Fruit fly (Drosophila melanogaster) whole organism, embryonic: ENCODE results near the gene CG6028.

Source experiments
- Adf1 ChIP-seq: fragments of 200-800 bp; sonication (Bioruptor generic); IDR thresholded peaks from 2 replicates; pipeline ENCODE4 v1.3.6; 2022; ENCODE audit warnings: missing biosample characterization, missing genetic modification characterization
- CG10321 ChIP-seq: fragments of 200-800 bp; sonication (Bioruptor generic); IDR thresholded peaks from 2 replicates; pipeline ENCODE4 v1.3.6; 2022; ENCODE audit warnings: missing biosample characterization, missing genetic modification characterization
- CG10366 ChIP-seq: fragments of 200-800 bp; sonication (Bioruptor generic); IDR thresholded peaks from 2 replicates; pipeline ENCODE4 v1.3.6; 2022; ENCODE audit warnings: missing biosample characterization, missing genetic modification characterization
- CG10979 ChIP-seq: fragments of 200-800 bp; sonication (Bioruptor generic); optimal IDR thresholded peaks from 2 replicates; lab custom pipeline; 2018; ENCODE audit warnings: missing biosample characterization, mild to moderate bottlenecking, missing genetic modification characterization, moderate library complexity
- CG11247 ChIP-seq: fragments of 200-800 bp; sonication (Bioruptor generic); IDR thresholded peaks from 2 replicates; pipeline ENCODE4 v1.3.6; 2022; ENCODE audit warnings: missing biosample characterization, missing genetic modification characterization
- CG12071 ChIP-seq: fragments of 200-800 bp; sonication (Bioruptor generic); optimal IDR thresholded peaks from 3 replicates; lab custom pipeline; 2018; ENCODE audit warnings: missing biosample characterization, mild to moderate bottlenecking, missing genetic modification characterization
- CG12219 ChIP-seq: fragments of 200-800 bp; sonication (Bioruptor generic); optimal IDR thresholded peaks from 3 replicates; lab custom pipeline; 2018; ENCODE audit warnings: missing biosample characterization, mild to moderate bottlenecking, missing genetic modification characterization
- CG12299 ChIP-seq: fragments of 200-800 bp; sonication (Bioruptor generic); optimal IDR thresholded peaks from 2 replicates; lab custom pipeline; 2018; ENCODE audit warnings: missing biosample characterization, mild to moderate bottlenecking, missing genetic modification characterization
- CG13123 ChIP-seq: fragments of 200-800 bp; sonication (Bioruptor generic); optimal IDR thresholded peaks from 2 replicates; lab custom pipeline; 2016; ENCODE audit warnings: missing biosample characterization, missing genetic modification characterization
- CG1529 ChIP-seq: fragments of 200-800 bp; sonication (Bioruptor generic); optimal IDR thresholded peaks from 3 replicates; lab custom pipeline; 2018; ENCODE audit warnings: missing biosample characterization, missing genetic modification characterization
- CG15601 ChIP-seq: fragments of 200-800 bp; sonication (Bioruptor generic); optimal IDR thresholded peaks from 3 replicates; lab custom pipeline; 2019; ENCODE audit warnings: missing biosample characterization, mild to moderate bottlenecking, missing genetic modification characterization, moderate library complexity
- CG17829 ChIP-seq: fragments of 200-800 bp; optimal IDR thresholded peaks from 2 replicates; lab custom pipeline; 2019; ENCODE audit warnings: missing biosample characterization, mild to moderate bottlenecking, missing genetic modification characterization, moderate library complexity
- CG18011 ChIP-seq: fragments of 200-800 bp; sonication (Bioruptor generic); optimal IDR thresholded peaks from 2 replicates; lab custom pipeline; 2017; ENCODE audit warnings: missing biosample characterization, missing genetic modification characterization, mild to moderate bottlenecking, moderate library complexity, missing genotype
- CG18764 ChIP-seq: fragments of 200-800 bp; sonication (Bioruptor generic); optimal IDR thresholded peaks from 3 replicates; lab custom pipeline; 2016; ENCODE audit warnings: missing biosample characterization, missing genetic modification characterization
- CG2129 ChIP-seq: fragments of 200-800 bp; sonication (Bioruptor generic); IDR thresholded peaks from 2 replicates; pipeline ENCODE4 v1.3.6; 2022; ENCODE audit warnings: missing biosample characterization, missing genetic modification characterization; ENCODE audit not compliant: partially characterized antibody
- CG2889 ChIP-seq: fragments of 200-800 bp; sonication (Bioruptor generic); IDR thresholded peaks from 3 replicates; pipeline ENCODE4 v1.3.6; 2022; ENCODE audit warnings: missing biosample characterization, missing genetic modification characterization
- CG3065 ChIP-seq: fragments of 200-800 bp; sonication (Bioruptor generic); optimal IDR thresholded peaks from 2 replicates; lab custom pipeline; 2016; ENCODE audit warnings: missing biosample characterization, missing genetic modification characterization
- CG34422 ChIP-seq: fragments of 200-800 bp; sonication (Bioruptor generic); IDR thresholded peaks from 3 replicates; pipeline ENCODE4 v1.3.6; 2022; ENCODE audit warnings: missing biosample characterization, missing genetic modification characterization
- CG3838 ChIP-seq: fragments of 200-800 bp; sonication (Bioruptor generic); optimal IDR thresholded peaks from 3 replicates; lab custom pipeline; 2016; ENCODE audit warnings: missing biosample characterization, missing genetic modification characterization
- CG4328 ChIP-seq: fragments of 200-800 bp; sonication (Bioruptor generic); optimal IDR thresholded peaks from 3 replicates; lab custom pipeline; 2017; ENCODE audit warnings: missing biosample characterization, missing genetic modification reagents, missing genetic modification characterization
- CG4820 ChIP-seq: fragments of 200-800 bp; sonication (Bioruptor generic); optimal IDR thresholded peaks from 3 replicates; lab custom pipeline; 2016; ENCODE audit warnings: missing biosample characterization, missing genetic modification characterization
- CG7987 ChIP-seq: fragments of 200-800 bp; sonication (Bioruptor generic); optimal IDR thresholded peaks from 2 replicates; lab custom pipeline; 2018; ENCODE audit warnings: missing biosample characterization, mild to moderate bottlenecking, missing genetic modification characterization, moderate library complexity
- CG8281 ChIP-seq: fragments of 200-800 bp; sonication (Bioruptor generic); optimal IDR thresholded peaks from 2 replicates; lab custom pipeline; 2018; ENCODE audit warnings: missing biosample characterization, mild to moderate bottlenecking, missing genetic modification characterization, moderate library complexity
- CrebB ChIP-seq: fragments of 200-800 bp; sonication (Bioruptor generic); optimal IDR thresholded peaks from 3 replicates; lab custom pipeline; 2018; ENCODE audit warnings: missing biosample characterization, mild to moderate bottlenecking, missing genetic modification characterization
- Deaf1 ChIP-seq: fragments of 200-800 bp; optimal IDR thresholded peaks from 3 replicates; lab custom pipeline; 2019; ENCODE audit warnings: missing biosample characterization, mild to moderate bottlenecking, missing genetic modification characterization, moderate library complexity
- ERR ChIP-seq: fragments of 200-800 bp; sonication (Bioruptor generic); optimal IDR thresholded peaks from 2 replicates; lab custom pipeline; 2016; ENCODE audit warnings: missing biosample characterization, missing genetic modification characterization
- HHEX ChIP-seq: fragments of 200-800 bp; sonication (Bioruptor generic); optimal IDR thresholded peaks from 3 replicates; lab custom pipeline; 2017; ENCODE audit warnings: missing biosample characterization, mild to moderate bottlenecking, missing genetic modification characterization, missing genetic modification reagents
- Hand ChIP-seq: fragments of 200-800 bp; sonication (Bioruptor generic); optimal IDR thresholded peaks from 2 replicates; lab custom pipeline; 2017; ENCODE audit warnings: mild to moderate bottlenecking, missing biosample characterization, missing genetic modification reagents, missing genetic modification characterization
- Hr78 ChIP-seq, 2 experiments: fragments of 200-800 bp in 1 of 2; fragments of >200 bp in 1 of 2; sonication (Bioruptor generic) in 1 of 2; optimal IDR thresholded peaks; 2 replicates each; lab custom pipeline; 2017 to 2019; ENCODE audit warnings: missing biosample characterization in 2 of 2, missing genetic modification characterization in 2 of 2, mild to moderate bottlenecking in 1 of 2, moderate library complexity in 1 of 2
- Spps ChIP-seq: fragments of 200-800 bp; sonication (Bioruptor generic); optimal IDR thresholded peaks from 2 replicates; lab custom pipeline; 2018; ENCODE audit warnings: missing biosample characterization, mild to moderate bottlenecking, missing genetic modification characterization
- Sry-δ ChIP-seq: fragments of 200-800 bp; sonication (Bioruptor generic); optimal IDR thresholded peaks from 2 replicates; lab custom pipeline; 2016; ENCODE audit warnings: missing biosample characterization, missing genetic modification characterization
- Stat92E ChIP-seq, 3 experiments: fragments of >200 bp in 2 of 3; fragments of 200-800 bp in 1 of 3; sonication (Bioruptor generic) in 1 of 3; optimal IDR thresholded peaks; 2 replicates each; lab custom pipeline; 2017 to 2019; ENCODE audit warnings: missing biosample characterization in 3 of 3, missing genetic modification characterization in 3 of 3, mild to moderate bottlenecking in 1 of 3, moderate library complexity in 1 of 3
- Xrp1 ChIP-seq: fragments of 200-800 bp; sonication (Bioruptor generic); IDR thresholded peaks from 2 replicates; pipeline ENCODE4 v1.3.6; 2022; ENCODE audit warnings: missing biosample characterization, missing genetic modification characterization
- bab2 ChIP-seq: fragments of 200-800 bp; sonication (Bioruptor generic); optimal IDR thresholded peaks from 2 replicates; lab custom pipeline; 2016; ENCODE audit warnings: missing biosample characterization, missing genetic modification characterization
- cato ChIP-seq: fragments of 200-800 bp; sonication (Bioruptor generic); optimal IDR thresholded peaks from 2 replicates; lab custom pipeline; 2016; ENCODE audit warnings: missing biosample characterization, missing genetic modification characterization, borderline replicate concordance
- cg ChIP-seq: fragments of 200-800 bp; sonication (Bioruptor generic); optimal IDR thresholded peaks from 3 replicates; lab custom pipeline; 2019; ENCODE audit warnings: missing biosample characterization, mild to moderate bottlenecking, missing genetic modification characterization, moderate library complexity
- emc ChIP-seq: fragments of 200-800 bp; sonication (Bioruptor generic); optimal IDR thresholded peaks from 2 replicates; lab custom pipeline; 2016; ENCODE audit warnings: missing biosample characterization, missing genetic modification characterization
- exex ChIP-seq: fragments of 200-800 bp; sonication (Bioruptor generic); optimal IDR thresholded peaks from 4 replicates; lab custom pipeline; 2018; ENCODE audit warnings: missing biosample characterization, mild to moderate bottlenecking, missing genetic modification characterization, moderate library complexity
- grau ChIP-seq: fragments of 200-800 bp; optimal IDR thresholded peaks from 3 replicates; lab custom pipeline; 2019; ENCODE audit warnings: missing biosample characterization, mild to moderate bottlenecking, missing genetic modification characterization, moderate library complexity
- her ChIP-seq: fragments of 200-800 bp; sonication (Bioruptor generic); optimal IDR thresholded peaks from 2 replicates; lab custom pipeline; 2016; ENCODE audit warnings: missing biosample characterization, missing genetic modification characterization
- kay ChIP-seq: fragments of 200-800 bp; sonication (Bioruptor generic); optimal IDR thresholded peaks from 2 replicates; lab custom pipeline; 2016; ENCODE audit warnings: missing biosample characterization, missing genetic modification characterization
- lola ChIP-seq, 3 experiments: fragments of >200 bp in 2 of 3; fragments of 200-800 bp in 1 of 3; sonication (Bioruptor generic) in 1 of 3; optimal IDR thresholded peaks; 2 replicates each; lab custom pipeline; 2017 to 2019; ENCODE audit warnings: missing biosample characterization in 3 of 3, missing genetic modification characterization in 3 of 3, mild to moderate bottlenecking in 1 of 3, moderate library complexity in 1 of 3
- nmo ChIP-seq: fragments of 200-800 bp; sonication (Bioruptor generic); optimal IDR thresholded peaks from 2 replicates; lab custom pipeline; 2018; ENCODE audit warnings: missing biosample characterization, mild to moderate bottlenecking, missing genetic modification characterization, moderate library complexity
- pfk ChIP-seq: fragments of 200-800 bp; sonication (Bioruptor generic); optimal IDR thresholded peaks from 2 replicates; lab custom pipeline; 2018; ENCODE audit warnings: missing biosample characterization, mild to moderate bottlenecking, missing genetic modification characterization, moderate library complexity
- pho ChIP-seq: fragments of 200-800 bp; sonication (Bioruptor generic); optimal IDR thresholded peaks from 2 replicates; lab custom pipeline; 2016; ENCODE audit warnings: missing biosample characterization, missing genetic modification characterization
- sd ChIP-seq: fragments of 200-800 bp; sonication (Bioruptor generic); optimal IDR thresholded peaks from 3 replicates; lab custom pipeline; 2018; ENCODE audit warnings: missing biosample characterization, mild to moderate bottlenecking, missing genetic modification characterization, moderate library complexity
- slou ChIP-seq: fragments of 200-800 bp; sonication (Bioruptor generic); optimal IDR thresholded peaks from 3 replicates; lab custom pipeline; 2016; ENCODE audit warnings: missing biosample characterization, missing genetic modification characterization
- sqz ChIP-seq: fragments of 200-800 bp; sonication (Bioruptor generic); optimal IDR thresholded peaks from 3 replicates; lab custom pipeline; 2018; ENCODE audit warnings: missing biosample characterization, mild to moderate bottlenecking, missing genetic modification characterization
- ssp ChIP-seq: fragments of 200-800 bp; sonication (Bioruptor generic); IDR thresholded peaks from 2 replicates; pipeline ENCODE4 v1.3.6; 2022; ENCODE audit warnings: missing biosample characterization, missing genetic modification characterization
- ttk ChIP-seq: fragments of 200-800 bp; sonication (Bioruptor generic); IDR thresholded peaks from 2 replicates; pipeline ENCODE4 v2.1.2; 2022; ENCODE audit warnings: missing biosample characterization, missing genetic modification characterization
- usp ChIP-seq: fragments of >200 bp; optimal IDR thresholded peaks from 2 replicates; lab custom pipeline; 2017; ENCODE audit warnings: missing biosample characterization, missing genetic modification characterization

The CG6028 gene

DNA sequence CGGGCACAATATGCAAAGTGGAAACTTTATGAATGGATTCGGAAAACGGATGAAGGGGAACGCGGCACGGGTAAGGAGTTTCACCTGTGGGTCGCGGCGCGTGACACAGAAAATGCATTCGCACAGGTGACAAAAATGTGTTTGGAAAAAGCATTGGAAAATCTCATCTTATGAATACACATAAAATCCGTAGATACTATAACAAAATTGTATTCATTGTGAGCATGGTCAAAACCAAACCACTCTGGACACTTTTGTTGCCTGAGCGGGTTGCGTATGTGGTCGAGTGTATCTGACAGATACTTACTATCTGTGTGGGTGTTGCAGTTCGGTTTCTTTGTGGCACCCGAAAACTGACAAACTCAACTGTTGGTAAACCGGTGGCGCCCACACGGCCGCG, 14.2 kb upstream of the CG6028 start (continued):
- no peak for TF ChIP-seq Hand (GFP tag; lab: Kevin White, UChicago)
- peak; percentile 51; the same call in 1 of the 2 replicates for TF ChIP-seq CG11247 (GFP tag; lab: Robert Waterston, UW)
- TF ChIP-seq Deaf1 (tag; lab: Kevin White, UChicago), result no peak
- TF ChIP-seq Sry-δ (GFP tag; lab: Kevin White, UChicago), result no peak
- TF ChIP-seq CG13123 (GFP tag; lab: Kevin White, UChicago), result no peak
- TF ChIP-seq ttk (GFP tag; lab: Robert Waterston, UW), result peak; percentile 52
- no peak for TF ChIP-seq CG3065 (GFP tag; lab: Kevin White, UChicago)
- TF ChIP-seq CG10366 (GFP tag; lab: Robert Waterston, UW), result peak; percentile 57
- TF ChIP-seq CG15601, result peak; percentile 32
- no peak; the same call in 1 of the 2 replicates for TF ChIP-seq ssp
- TF ChIP-seq sqz (GFP tag; lab: Kevin White, UChicago), result no peak
- TF ChIP-seq her (GFP tag; lab: Kevin White, UChicago), result no peak
- peak; percentile 82 for TF ChIP-seq Xrp1 (GFP tag; lab: Robert Waterston, UW)
- no peak for TF ChIP-seq CG2889
- no peak for TF ChIP-seq cato (GFP tag; lab: Kevin White, UChicago)
- TF ChIP-seq CG4820 (GFP tag; lab: Kevin White, UChicago), result peak; percentile 18
- TF ChIP-seq CrebB (tag; lab: Kevin White, UChicago), result no peak
- TF ChIP-seq CG18764 (GFP tag; lab: Kevin White, UChicago), result no peak
- no peak for TF ChIP-seq CG18011 (GFP tag; lab: Kevin White, UChicago)
- TF ChIP-seq CG8281 (tag; lab: Kevin White, UChicago), result no peak
- TF ChIP-seq CG17829 (tag; lab: Kevin White, UChicago), result peak; percentile 33
- no peak for TF ChIP-seq kay (GFP tag; lab: Kevin White, UChicago)
- TF ChIP-seq nmo (GFP tag; lab: Kevin White, UChicago), result peak; percentile 24
- TF ChIP-seq Stat92E (GFP tag; optimal IDR thresholded peaks at IDR 0.05; lab: Kevin White, UChicago), result no peak
- no peak for TF ChIP-seq CG2129 (GFP tag; lab: Robert Waterston, UW)
- no peak for TF ChIP-seq HHEX (GFP tag; lab: Kevin White, UChicago)
- peak; percentile 38 for TF ChIP-seq grau
- no peak for TF ChIP-seq CG7987 (GFP tag; lab: Kevin White, UChicago)
- peak; percentile 43 for TF ChIP-seq CG1529
- TF ChIP-seq Hr78 (GFP tag; optimal IDR thresholded peaks at IDR 0.05; lab: Kevin White, UChicago), result peak in 1 of 2 experiments; percentile 62
- no peak for TF ChIP-seq CG12071 (GFP tag; lab: Kevin White, UChicago)
- no peak for TF ChIP-seq CG3838
- TF ChIP-seq CG4328 (GFP tag; lab: Kevin White, UChicago), result no peak
- TF ChIP-seq CG10979 (tag; lab: Kevin White, UChicago), result peak; percentile 58
- TF ChIP-seq CG12299 (tag; lab: Kevin White, UChicago), result no peak
- no peak for TF ChIP-seq emc (GFP tag; lab: Kevin White, UChicago)
- TF ChIP-seq usp (GFP tag; lab: Kevin White, UChicago), result no peak
- TF ChIP-seq sd (tag; lab: Kevin White, UChicago), result no peak
- no peak for TF ChIP-seq exex (tag; lab: Kevin White, UChicago)
- no peak for TF ChIP-seq Spps (tag; lab: Kevin White, UChicago)
- no peak for TF ChIP-seq ERR (GFP tag; lab: Kevin White, UChicago)
- TF ChIP-seq bab2 (GFP tag; lab: Kevin White, UChicago), result peak; percentile 8
- 0 out of 2 replicates have a peak, but pooled peaks have one; percentile 17 for TF ChIP-seq CG10321 (GFP tag; lab: Robert Waterston, UW)
- TF ChIP-seq CG12219 (GFP tag; lab: Kevin White, UChicago), result peak; percentile 30
- TF ChIP-seq Adf1 (GFP tag; lab: Robert Waterston, UW), result no peak
- TF ChIP-seq CG34422 (GFP tag; lab: Robert Waterston, UW), result peak; percentile 76
- no peak for TF ChIP-seq slou (GFP tag; lab: Kevin White, UChicago)
- peak in 1 of 3 experiments; percentile 12 for TF ChIP-seq lola (GFP tag; optimal IDR thresholded peaks at IDR 0.05; lab: Kevin White, UChicago)
- TF ChIP-seq pho (GFP tag; lab: Kevin White, UChicago), result no peak
- TF ChIP-seq pfk, result no peak
- TF ChIP-seq cg, result peak; percentile 55
